ENCODE assay signal across 1 fruit fly cellular context in genomic region chr3R:25235362-25235761, dm6.
TF ChIP-seq lines count a peak whose summit lies in the region.

TSS of gene Sil1 (minus strand) at chr3R:25235529.

TF ChIP-seq in whole organism, embryonic, 481 proteins besides CTCF, POLR2A, EP300 and RAD21 (continued from another document):
- TF ChIP-seq cato (GFP tag; optimal IDR thresholded peaks at IDR 0.05; lab: Kevin White, UChicago; ENCODE audit: borderline replicate concordance) (no peak), BEAF-32 (GFP tag; optimal IDR thresholded peaks at IDR 0.05; lab: Kevin White, UChicago) (peak; percentile 40), Med (GFP tag; lab: Kevin White, UChicago) (peak; percentile 27), CG10267 (tag; optimal IDR thresholded peaks at IDR 0.05; lab: Kevin White, UChicago) (peak; percentile 21), row (GFP tag; IDR thresholded peaks at IDR 0.05; lab: Robert Waterston, UW) (0 out of 3 replicates have a peak, but pooled peaks have one; percentile 5), Dad (GFP tag; optimal IDR thresholded peaks at IDR 0.05; lab: Kevin White, UChicago) (no peak), pita (GFP tag; optimal IDR thresholded peaks at IDR 0.05; lab: Kevin White, UChicago) (no peak), E2f2 (GFP tag; IDR thresholded peaks at IDR 0.05; lab: Robert Waterston, UW) (peak; percentile 89), trem (tag; optimal IDR thresholded peaks at IDR 0.05; lab: Kevin White, UChicago) (peak; percentile 45), CG14710 (tag; optimal IDR thresholded peaks at IDR 0.05; lab: Kevin White, UChicago) (peak; percentile 22)
